Fruit fly (Drosophila melanogaster): Measurements from ENCODE around the gene IP3K2.

The IP3K2 gene

DNA sequence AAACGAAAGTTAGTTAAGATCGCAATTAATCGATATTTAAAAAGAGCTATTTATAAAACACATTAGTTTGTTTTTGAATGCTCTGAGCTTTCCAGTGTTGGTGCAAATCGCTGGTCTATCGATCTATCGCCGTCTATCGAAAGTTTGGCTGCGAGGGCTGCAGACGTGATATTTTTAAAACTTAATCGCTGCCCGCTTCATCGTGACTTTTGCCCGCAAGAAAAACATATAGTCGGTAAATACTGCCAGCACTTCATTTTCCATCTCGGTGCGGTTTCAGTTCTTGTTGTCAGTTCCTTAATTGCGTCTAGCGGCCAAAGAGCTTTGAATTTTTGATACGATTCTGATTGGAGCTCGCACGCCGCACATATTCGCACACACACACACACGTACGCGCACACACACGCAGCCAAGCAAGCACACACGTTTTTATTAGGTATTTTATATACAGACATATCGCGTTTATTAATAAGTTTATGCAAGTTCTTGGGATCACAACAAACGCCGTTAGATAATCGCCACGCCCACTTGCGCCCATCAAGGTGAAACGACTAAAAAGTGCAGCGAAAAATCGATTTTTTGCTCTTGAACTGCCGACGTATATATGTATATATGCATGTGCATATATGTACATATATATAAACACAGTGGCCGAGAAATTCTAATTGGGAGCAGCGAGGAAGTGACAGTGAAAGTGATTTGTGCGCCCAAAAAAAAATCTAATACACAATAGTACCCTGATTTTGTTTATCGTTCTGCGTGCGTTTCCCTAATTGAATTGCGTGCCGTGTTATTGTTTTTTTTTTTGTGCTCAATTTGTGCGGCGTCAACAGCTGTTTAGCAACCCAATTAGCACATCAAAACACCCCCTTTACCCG lies 67.6 kb downstream of the IP3K2 start (continued):
- no peak for TF ChIP-seq fd64A (GFP tag; optimal IDR thresholded peaks at IDR 0.05)

- no peak for TF ChIP-seq CG33557 (GFP tag; optimal IDR thresholded peaks at IDR 0.05)
- TF ChIP-seq Dip2 (GFP tag; IDR thresholded peaks at IDR 0.05), result no peak
- no peak for TF ChIP-seq CG6272 (GFP tag; IDR thresholded peaks at IDR 0.05)
- peak in 1 of 2 experiments; percentile 46 for TF ChIP-seq Pdp1 (GFP tag; optimal IDR thresholded peaks at IDR 0.05)
- TF ChIP-seq exex (tag; optimal IDR thresholded peaks at IDR 0.05), result peak; percentile 18
- no peak for TF ChIP-seq pzg (GFP tag; optimal IDR thresholded peaks at IDR 0.05)
- peak; percentile 69 for TF ChIP-seq crol (GFP tag; IDR thresholded peaks at IDR 0.05)
- peak; percentile 2 for TF ChIP-seq grn (GFP tag; optimal IDR thresholded peaks at IDR 0.05)
- peak in 1 of 2 experiments; percentile 20 for TF ChIP-seq insv (GFP tag; optimal IDR thresholded peaks at IDR 0.05)
- TF ChIP-seq eve (GFP tag; optimal IDR thresholded peaks at IDR 0.05), result peak in 1 of 2 experiments; percentile 9
- peak; percentile 65 for TF ChIP-seq sug (tag; optimal IDR thresholded peaks at IDR 0.05)
Observed at dm6 chrX:13371704-13372049, 68.2 kb downstream of the IP3K2 start.

DNA sequence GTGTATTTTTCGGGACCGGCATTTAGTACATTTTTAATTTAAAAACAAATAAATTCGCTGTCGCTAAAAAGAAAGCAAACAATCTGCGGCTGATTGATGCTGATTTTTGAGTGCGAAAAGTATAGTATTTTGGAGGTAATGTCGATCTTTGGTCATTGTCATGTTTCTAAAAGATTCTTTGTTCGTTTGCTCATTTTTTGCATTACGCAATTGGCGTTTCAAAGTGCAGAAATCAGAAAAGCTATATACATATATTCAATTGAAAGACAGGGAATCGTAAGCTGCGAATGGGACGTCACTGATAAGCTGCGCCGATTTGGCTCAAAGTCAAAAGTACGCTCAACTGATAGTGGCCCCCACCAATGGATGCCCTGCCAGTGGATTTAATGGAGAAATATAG lies 69.1 kb downstream of the IP3K2 start:
- no peak for TF ChIP-seq Sox100B (GFP tag; optimal IDR thresholded peaks at IDR 0.05)
- TF ChIP-seq CG13775 (GFP tag; optimal IDR thresholded peaks at IDR 0.05), result no peak
- peak; percentile 35 for TF ChIP-seq nom (GFP tag; optimal IDR thresholded peaks at IDR 0.05)
- TF ChIP-seq CG8290 (GFP tag; optimal IDR thresholded peaks at IDR 0.05), result no peak
- TF ChIP-seq CG8290 (tag; optimal IDR thresholded peaks at IDR 0.05), result no peak
- no peak for TF ChIP-seq CG3838 (GFP tag; optimal IDR thresholded peaks at IDR 0.05)
- peak in 1 of 2 experiments; percentile 67 for TF ChIP-seq Pdp1 (GFP tag; optimal IDR thresholded peaks at IDR 0.05)
- TF ChIP-seq pb (GFP tag; optimal IDR thresholded peaks at IDR 0.05), result no peak
- no peak for TF ChIP-seq grau (tag; optimal IDR thresholded peaks at IDR 0.05)
- no peak for TF ChIP-seq gem (tag; optimal IDR thresholded peaks at IDR 0.05)
- TF ChIP-seq Hr78 (GFP tag; optimal IDR thresholded peaks at IDR 0.05), result no peak
- TF ChIP-seq fu2 (GFP tag; optimal IDR thresholded peaks at IDR 0.05), result no peak
- peak; percentile 4 for TF ChIP-seq sug (tag; optimal IDR thresholded peaks at IDR 0.05)
- TF ChIP-seq bbx (GFP tag; IDR thresholded peaks at IDR 0.05; ENCODE audit: partially characterized antibody), result no peak
- TF ChIP-seq Hr39 (optimal IDR thresholded peaks at IDR 0.05), result no peak
- no peak for TF ChIP-seq z (GFP tag; IDR thresholded peaks at IDR 0.05)
- TF ChIP-seq CG12236 (GFP tag; optimal IDR thresholded peaks at IDR 0.05), result no peak
- TF ChIP-seq knrl (GFP tag; IDR thresholded peaks at IDR 0.05; ENCODE audit: partially characterized antibody), result no peak
- TF ChIP-seq Hand (GFP tag; optimal IDR thresholded peaks at IDR 0.05), result no peak
- no peak for TF ChIP-seq CG3163 (GFP tag; optimal IDR thresholded peaks at IDR 0.05)
- TF ChIP-seq Eip74EF (GFP tag; optimal IDR thresholded peaks at IDR 0.05), result no peak
- TF ChIP-seq Lim3 (GFP tag; IDR thresholded peaks at IDR 0.05), result no peak
- TF ChIP-seq ap (GFP tag; IDR thresholded peaks at IDR 0.05), result no peak
- no peak for TF ChIP-seq dimm (GFP tag; IDR thresholded peaks at IDR 0.05)
- TF ChIP-seq chn (GFP tag; optimal IDR thresholded peaks at IDR 0.05), result no peak
- no peak for TF ChIP-seq CG7556 (GFP tag; optimal IDR thresholded peaks at IDR 0.05)
- TF ChIP-seq gce (GFP tag; IDR thresholded peaks at IDR 0.05), result no peak

Measured in whole organism, embryonic.